Worm (Caenorhabditis elegans): ENCODE data around the gene T07F8.4.
A peak's percentile ranks its signal among the peaks of the same experiment; 100 is the strongest.

The T07F8.4 gene

ce11 chrII:7126457-7126856 lies 5.4 kb downstream of the T07F8.4 start, which contains the start of gene F10E7.1:
TSS of gene F10E7.1 (plus strand) at chrII:7126757.
- TF ChIP-seq mdl-1 (tag; optimal IDR thresholded peaks at IDR 0.05) = no peak
- TF ChIP-seq crh-2 (tag; optimal IDR thresholded peaks at IDR 0.05) = no peak
- TF ChIP-seq ZK546.5 (tag; optimal IDR thresholded peaks at IDR 0.05) = no peak
- TF ChIP-seq blmp-1 (tag; optimal IDR thresholded peaks at IDR 0.05; ENCODE audit: insufficient read depth) = no peak
- no peak for TF ChIP-seq mbf-1 (tag; optimal IDR thresholded peaks at IDR 0.05)
- no peak for TF ChIP-seq nhr-237 (tag; optimal IDR thresholded peaks at IDR 0.05)

ce11 chrII:7122661-7123418 lies 9.0 kb downstream of the T07F8.4 start, which contains the start of gene F10E7.11:
TSS of gene F10E7.11 (minus strand) at chrII:7122892.
- TF ChIP-seq ceh-82 (tag; optimal IDR thresholded peaks at IDR 0.05) (no peak), zag-1 (tag; optimal IDR thresholded peaks at IDR 0.05) (no peak), lsy-2 (tag; optimal IDR thresholded peaks at IDR 0.05) (peak in 1 of 2 experiments; percentile 55), fos-1 (tag; optimal IDR thresholded peaks at IDR 0.05) (no peak), F13H6.1 (tag; optimal IDR thresholded peaks at IDR 0.05) (peak; percentile 8), sma-9 (GFP tag; optimal IDR thresholded peaks at IDR 0.05) (peak; percentile 82), sma-9 (tag; optimal IDR thresholded peaks at IDR 0.05) (no peak), nhr-21 (tag; optimal IDR thresholded peaks at IDR 0.05) (no peak), elt-3 (tag; optimal IDR thresholded peaks at IDR 0.05) (no peak), nhr-237 (tag; optimal IDR thresholded peaks at IDR 0.05) (no peak), skn-1 (tag; optimal IDR thresholded peaks at IDR 0.05) (no peak), nhr-129 (tag; optimal IDR thresholded peaks at IDR 0.05) (no peak), ztf-11 (tag; optimal IDR thresholded peaks at IDR 0.05) (no peak), unc-55 (GFP tag; optimal IDR thresholded peaks at IDR 0.05) (peak; percentile 69), lin-39 (tag; optimal IDR thresholded peaks at IDR 0.05) (no peak), unc-62 (GFP tag; optimal IDR thresholded peaks at IDR 0.05) (no peak), ztf-1 (GFP tag; conservative IDR thresholded peaks at IDR 0.05) (no peak), C34F6.9 (tag; optimal IDR thresholded peaks at IDR 0.05) (peak; percentile 20), Y55F3AM.14 (GFP tag; optimal IDR thresholded peaks at IDR 0.05) (no peak), nhr-10 (tag; optimal IDR thresholded peaks at IDR 0.05) (no peak), aly-2 (tag; optimal IDR thresholded peaks at IDR 0.05) (no peak), nhr-6 (tag; optimal IDR thresholded peaks at IDR 0.05) (no peak), ceh-16 (tag; optimal IDR thresholded peaks at IDR 0.05) (no peak), snpc-4 (tag; optimal IDR thresholded peaks at IDR 0.05) (no peak), mab-5 (tag; optimal IDR thresholded peaks at IDR 0.05) (no peak), ama-1 (optimal IDR thresholded peaks at IDR 0.05) (no peak), nhr-23 (tag; optimal IDR thresholded peaks at IDR 0.05) (no peak)

- no peak for TF ChIP-seq C34F6.9 (tag; optimal IDR thresholded peaks at IDR 0.05)
These were observed 10.0 kb downstream of the T07F8.4 start, which contains the start of gene F10E7.2 for ce11 chrII:7121762-7122292. TSS of gene F10E7.2 (plus strand) at chrII:7122242.

- no peak for TF ChIP-seq mab-5 (tag; optimal IDR thresholded peaks at IDR 0.05)
These were observed 12.3 kb downstream of the T07F8.4 start for ce11 chrII:7119525-7119924.

- TF ChIP-seq ama-1 (optimal IDR thresholded peaks at IDR 0.05) = no peak
- TF ChIP-seq ZK546.5 (tag; optimal IDR thresholded peaks at IDR 0.05) = no peak
- no peak for TF ChIP-seq lin-39 (tag; optimal IDR thresholded peaks at IDR 0.05)
- TF ChIP-seq egl-27 (tag; optimal IDR thresholded peaks at IDR 0.05) = no peak
- no peak for TF ChIP-seq ztf-1 (GFP tag; conservative IDR thresholded peaks at IDR 0.05)
- no peak for TF ChIP-seq nhr-12 (tag; optimal IDR thresholded peaks at IDR 0.05)
These were observed 15.5 kb downstream of the T07F8.4 start, which contains the start of gene spon-1 for ce11 chrII:7116350-7116749. TSS of gene spon-1 (plus strand) at chrII:7116557.
